Fruit fly (Drosophila melanogaster): ENCODE results near the gene BigH1.

dm6 chr3R:14625215-14626156 lies 37.8 kb upstream of the BigH1 start, which contains the start of the genes put and His4r:
- no peak for TF ChIP-seq Sin3A (optimal IDR thresholded peaks at IDR 0.05)
- no peak for TF ChIP-seq psq (optimal IDR thresholded peaks at IDR 0.05)
- no peak for TF ChIP-seq Myc (optimal IDR thresholded peaks at IDR 0.05)
- no peak for TF ChIP-seq ttk (optimal IDR thresholded peaks at IDR 0.05)

All from Kc167 (cell line).